Worm (Caenorhabditis elegans) whole organism, late embryonic: ENCODE measurements around the gene grl-23.

Source experiments
- C08G9.2 ChIP-seq: sonication (generic microtip); optimal IDR thresholded peaks from 2 replicates; lab custom pipeline; 2016; ENCODE audit warnings: mild to moderate bottlenecking, missing genetic modification characterization, moderate library complexity, missing compliant biosample characterization
- K02D7.2 ChIP-seq: sonication (generic microtip); optimal IDR thresholded peaks from 2 replicates; lab custom pipeline; 2017; ENCODE audit warnings: mild to moderate bottlenecking, missing genetic modification characterization, missing compliant biosample characterization
- K09A11.1 ChIP-seq: sonication (generic microtip); optimal IDR thresholded peaks from 2 replicates; lab custom pipeline; 2017; ENCODE audit warnings: antibody characterized with exemption, mild to moderate bottlenecking, missing genetic modification characterization, missing compliant biosample characterization; ENCODE audit not compliant: insufficient read depth
- Y22D7AL.16 ChIP-seq: sonication (generic microtip); optimal IDR thresholded peaks from 2 replicates; lab custom pipeline; 2016; ENCODE audit warnings: missing genetic modification characterization, missing compliant biosample characterization
- ama-1 ChIP-seq: fragments of 150-350 bp; optimal IDR thresholded peaks from 2 replicates; lab custom pipeline; 2014
- ceh-2 ChIP-seq: sonication (generic microtip); optimal IDR thresholded peaks from 2 replicates; lab custom pipeline; 2016; ENCODE audit warnings: missing genotype, missing genetic modification characterization, missing compliant biosample characterization
- ceh-22 ChIP-seq: sonication (generic microtip); optimal IDR thresholded peaks from 2 replicates; lab custom pipeline; 2017; ENCODE audit warnings: missing biosample characterization, missing genetic modification characterization
- ceh-24 ChIP-seq: sonication (generic microtip); optimal IDR thresholded peaks from 2 replicates; lab custom pipeline; 2016; ENCODE audit warnings: mild to moderate bottlenecking, missing genetic modification characterization, missing compliant biosample characterization
- ceh-34 ChIP-seq: sonication (generic microtip); optimal IDR thresholded peaks from 2 replicates; lab custom pipeline; 2016; ENCODE audit warnings: mild to moderate bottlenecking, missing genetic modification characterization, missing compliant biosample characterization
- ceh-45 ChIP-seq: fragments of 200-800 bp; sonication (Bioruptor generic); IDR thresholded peaks from 2 replicates; pipeline ENCODE4 v1.3.6; 2022; ENCODE audit warnings: missing genetic modification reagents, missing genetic modification characterization, missing compliant biosample characterization
- ceh-48 ChIP-seq: sonication (generic microtip); optimal IDR thresholded peaks from 2 replicates; lab custom pipeline; 2016; ENCODE audit warnings: missing genetic modification characterization, inconsistent platforms, missing compliant biosample characterization
- ceh-6 ChIP-seq: fragments of 200-800 bp; sonication (Bioruptor generic); optimal IDR thresholded peaks from 2 replicates; lab custom pipeline; 2018; ENCODE audit warnings: mild to moderate bottlenecking, missing genetic modification characterization, missing compliant biosample characterization
- che-1 ChIP-seq: sonication (generic microtip); optimal IDR thresholded peaks from 2 replicates; lab custom pipeline; 2016; ENCODE audit warnings: mild to moderate bottlenecking, missing genetic modification characterization, missing compliant biosample characterization
- dve-1 ChIP-seq: sonication (generic microtip); optimal IDR thresholded peaks from 2 replicates; lab custom pipeline; 2017; ENCODE audit warnings: antibody characterized with exemption, mild to moderate bottlenecking, missing genetic modification characterization, missing compliant biosample characterization
- elt-4 ChIP-seq: sonication (generic microtip); optimal IDR thresholded peaks from 2 replicates; lab custom pipeline; 2016; ENCODE audit warnings: missing genetic modification characterization, missing compliant biosample characterization
- eyg-1 ChIP-seq: sonication (generic microtip); optimal IDR thresholded peaks from 2 replicates; lab custom pipeline; 2016; ENCODE audit warnings: missing genotype, missing genetic modification characterization, missing compliant biosample characterization
- fkh-10 ChIP-seq: fragments of 150-350 bp; optimal IDR thresholded peaks from 2 replicates; lab custom pipeline; 2014; ENCODE audit warnings: missing biosample characterization, missing genetic modification reagents, missing genetic modification characterization
- gmeb-2 ChIP-seq: sonication (generic microtip); optimal IDR thresholded peaks from 2 replicates; lab custom pipeline; 2016; ENCODE audit warnings: missing genetic modification characterization, inconsistent platforms, missing compliant biosample characterization
- hlh-13 ChIP-seq: fragments of 200-800 bp; sonication (Bioruptor generic); optimal IDR thresholded peaks from 2 replicates; lab custom pipeline; 2018; ENCODE audit warnings: mild to moderate bottlenecking, missing genetic modification characterization, missing compliant biosample characterization
- hlh-30 ChIP-seq: sonication (generic microtip); optimal IDR thresholded peaks from 2 replicates; lab custom pipeline; 2017; ENCODE audit warnings: antibody characterized with exemption, missing genetic modification characterization, missing compliant biosample characterization; ENCODE audit not compliant: insufficient read depth
- hlh-6 ChIP-seq: sonication (generic microtip); optimal IDR thresholded peaks from 2 replicates; lab custom pipeline; 2016; ENCODE audit warnings: missing genotype, missing genetic modification characterization, missing compliant biosample characterization
- hlh-8 ChIP-seq: sonication (generic microtip); optimal IDR thresholded peaks from 2 replicates; lab custom pipeline; 2016; ENCODE audit warnings: missing genotype, missing genetic modification characterization, missing compliant biosample characterization
- lin-11 ChIP-seq: fragments of 200-800 bp; sonication (Bioruptor generic); optimal IDR thresholded peaks from 2 replicates; lab custom pipeline; 2018; ENCODE audit warnings: mild to moderate bottlenecking, missing genetic modification characterization, missing compliant biosample characterization
- madf-2 ChIP-seq: sonication (generic microtip); optimal IDR thresholded peaks from 2 replicates; lab custom pipeline; 2017; ENCODE audit warnings: missing genetic modification characterization, missing compliant biosample characterization
- mec-3 ChIP-seq: sonication (generic microtip); optimal IDR thresholded peaks from 2 replicates; lab custom pipeline; 2016; ENCODE audit warnings: borderline replicate concordance, missing genetic modification characterization, missing compliant biosample characterization
- nfya-1 ChIP-seq: sonication (generic microtip); optimal IDR thresholded peaks from 2 replicates; lab custom pipeline; 2017; ENCODE audit warnings: missing genetic modification characterization, mild to moderate bottlenecking, missing compliant biosample characterization, antibody characterized with exemption, moderate library complexity
- odd-2 ChIP-seq: sonication (generic microtip); optimal IDR thresholded peaks from 2 replicates; lab custom pipeline; 2017; ENCODE audit warnings: antibody characterized with exemption, mild to moderate bottlenecking, missing genetic modification characterization, missing compliant biosample characterization
- pag-3 ChIP-seq: sonication (generic microtip); optimal IDR thresholded peaks from 2 replicates; lab custom pipeline; 2016; ENCODE audit warnings: missing compliant biosample characterization, missing genetic modification characterization, borderline replicate concordance
- pros-1 ChIP-seq: fragments of 150-350 bp; optimal IDR thresholded peaks from 2 replicates; lab custom pipeline; 2014; ENCODE audit warnings: missing biosample characterization, missing genetic modification reagents, missing genetic modification characterization
- sox-2 ChIP-seq: fragments of 200-800 bp; sonication (Bioruptor generic); IDR thresholded peaks from 2 replicates; pipeline ENCODE4 v1.3.6; 2022; ENCODE audit warnings: missing genetic modification reagents, missing genetic modification characterization, missing compliant biosample characterization
- syd-9 ChIP-seq: sonication (generic microtip); optimal IDR thresholded peaks from 2 replicates; lab custom pipeline; 2016; ENCODE audit warnings: mild to moderate bottlenecking, missing genetic modification characterization, moderate library complexity, missing compliant biosample characterization
- tbx-7 ChIP-seq: sonication (generic microtip); optimal IDR thresholded peaks from 2 replicates; lab custom pipeline; 2016; ENCODE audit warnings: missing genotype, missing genetic modification characterization, missing compliant biosample characterization
- unc-3 ChIP-seq, 2 experiments: fragments of 200-800 bp in 1 of 2; sonication (Bioruptor generic) in 1 of 2; sonication (generic microtip) in 1 of 2; conservative IDR thresholded peaks in 1 of 2; optimal IDR thresholded peaks in 1 of 2; 2 replicates each; pipeline versions ENCODE4 v1.3.6 to Lab custom; 2016 to 2022; ENCODE audit warnings: missing compliant biosample characterization in 2 of 2, missing genetic modification characterization in 2 of 2, missing genetic modification reagents in 1 of 2
- unc-86 ChIP-seq: sonication (generic microtip); optimal IDR thresholded peaks from 2 replicates; lab custom pipeline; 2016; ENCODE audit warnings: missing genetic modification characterization, missing compliant biosample characterization

The grl-23 gene

DNA sequence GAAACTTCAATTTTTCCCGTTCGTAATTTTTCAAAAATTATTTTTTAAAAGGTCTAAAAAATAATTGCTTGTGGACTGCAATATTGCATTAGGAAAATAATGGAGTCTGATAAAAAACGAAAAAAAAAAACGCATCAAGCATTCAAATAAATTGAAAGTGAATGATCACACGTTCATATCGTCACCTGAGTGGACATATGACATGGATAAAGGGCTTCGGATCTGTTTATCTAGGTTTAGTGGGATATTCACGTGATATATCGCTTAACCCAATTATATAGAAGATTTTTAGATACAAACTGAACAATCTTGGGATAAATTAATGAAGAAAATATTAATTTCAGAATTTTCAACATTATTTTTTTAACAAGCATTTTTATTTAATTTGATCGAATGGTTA lies 25.9 kb downstream of the grl-23 start:
- TF ChIP-seq dve-1 (tag; lab: Kevin White, UChicago) = peak; percentile 10
- no peak for TF ChIP-seq syd-9

DNA sequence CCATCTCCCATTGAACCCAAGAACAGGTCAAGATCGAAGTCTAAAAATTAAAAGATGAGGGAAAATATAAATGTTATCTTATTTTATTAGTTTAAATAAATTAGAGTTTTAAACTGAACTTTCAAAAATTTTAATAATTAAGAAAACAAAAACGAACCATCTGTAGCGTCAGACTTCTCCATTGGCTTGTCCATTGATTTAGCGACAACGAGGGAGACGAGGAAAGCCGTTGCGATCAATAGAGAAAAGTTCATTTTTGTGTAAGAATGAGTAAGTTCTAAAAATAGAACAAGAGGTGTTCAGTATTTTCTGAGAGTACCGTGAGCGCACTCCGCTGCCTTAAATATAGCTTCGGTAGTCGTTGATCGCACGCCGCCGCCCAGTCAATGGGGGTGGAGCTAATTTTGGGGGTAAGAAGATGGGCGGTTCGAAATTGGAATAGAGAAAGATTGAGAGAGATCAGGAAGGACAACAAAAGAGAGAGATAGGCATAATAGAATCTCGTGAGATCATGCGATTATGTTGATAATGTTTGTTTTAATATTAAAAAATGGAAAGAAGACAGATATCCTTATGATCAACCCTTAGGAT lies 26.6 kb downstream of the grl-23 start, which contains the start of gene F45D3.3:
TSS of gene F45D3.3 (minus strand) at position 350 of the 591 bp plus-strand sequence.
- no peak for TF ChIP-seq gmeb-2
- TF ChIP-seq fkh-10 (GFP tag; lab: Kevin White, UChicago) = no peak
- TF ChIP-seq madf-2 (tag; lab: Kevin White, UChicago) = no peak
- no peak for TF ChIP-seq Y22D7AL.16 (tag; lab: Kevin White, UChicago)
- no peak for TF ChIP-seq hlh-8 (tag; lab: Kevin White, UChicago)
- no peak for TF ChIP-seq ceh-6 (GFP tag; lab: Kevin White, UChicago)
- TF ChIP-seq hlh-13 (GFP tag; lab: Kevin White, UChicago) = no peak
- TF ChIP-seq K09A11.1 (tag; lab: Kevin White, UChicago) = no peak
- TF ChIP-seq lin-11 = no peak
- no peak for TF ChIP-seq K02D7.2 (tag; lab: Kevin White, UChicago)
- no peak for TF ChIP-seq ama-1 (lab: Kevin White, UChicago)
- no peak for TF ChIP-seq hlh-6 (tag; lab: Kevin White, UChicago)
- TF ChIP-seq nfya-1 (tag; lab: Kevin White, UChicago) = no peak
- no peak for TF ChIP-seq C08G9.2
- no peak for TF ChIP-seq eyg-1
- TF ChIP-seq sox-2 (GFP tag; lab: Robert Waterston, UW) = no peak
- no peak for TF ChIP-seq ceh-34 (tag; lab: Kevin White, UChicago)
- no peak for TF ChIP-seq ceh-2 (tag; lab: Kevin White, UChicago)
- TF ChIP-seq ceh-22 (tag; lab: Kevin White, UChicago) = no peak

DNA sequence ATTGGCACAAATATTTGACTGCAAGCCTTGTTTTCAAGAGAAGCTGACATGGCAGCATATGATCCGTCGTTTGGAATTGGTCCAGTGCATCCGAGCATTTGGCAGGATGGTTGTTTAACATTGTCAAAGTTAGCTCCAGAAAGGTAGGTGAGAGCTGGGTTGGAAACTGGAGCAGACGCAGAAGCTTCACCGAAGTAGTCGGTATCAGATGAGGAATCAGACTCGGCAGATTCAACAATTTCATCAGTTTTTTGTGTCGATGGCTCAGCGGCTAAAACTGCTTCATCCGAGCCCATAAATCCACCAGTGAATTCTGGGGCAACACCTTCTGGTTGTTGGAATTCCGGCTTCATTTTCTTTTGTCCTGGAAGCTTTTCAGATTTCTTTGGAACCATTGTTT lies 27.1 kb downstream of the grl-23 start:
- no peak for TF ChIP-seq che-1 (tag; lab: Kevin White, UChicago)
- TF ChIP-seq elt-4 (tag; lab: Kevin White, UChicago) = no peak
- TF ChIP-seq unc-3 (GFP tag; conservative IDR thresholded peaks at IDR 0.05; lab: Robert Waterston, UW) = no peak
- no peak for TF ChIP-seq unc-3 (tag; optimal IDR thresholded peaks at IDR 0.05; lab: Kevin White, UChicago)

DNA sequence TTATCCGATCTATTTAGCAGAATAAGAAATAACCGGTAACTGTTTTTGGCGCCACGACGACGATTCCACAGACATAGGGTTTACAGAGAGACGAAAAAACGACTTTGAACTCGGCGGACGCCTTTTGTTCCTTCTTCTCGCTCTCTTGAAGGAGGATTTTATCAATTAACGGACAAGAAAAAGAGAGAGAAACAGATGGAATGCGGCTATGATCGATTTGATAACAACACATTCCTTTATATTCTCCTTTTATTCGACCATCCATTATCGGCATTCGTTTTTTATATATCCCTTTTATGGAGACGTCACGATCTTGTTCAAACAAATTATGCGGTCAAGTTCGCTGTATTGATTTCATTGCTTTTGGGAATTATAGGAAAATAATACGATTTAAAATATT lies 27.9 kb downstream of the grl-23 start:
- TF ChIP-seq ama-1 (lab: Kevin White, UChicago) (no peak), mec-3 (tag; lab: Kevin White, UChicago) (no peak), pag-3 (tag; lab: Kevin White, UChicago) (no peak), syd-9 (no peak)

DNA sequence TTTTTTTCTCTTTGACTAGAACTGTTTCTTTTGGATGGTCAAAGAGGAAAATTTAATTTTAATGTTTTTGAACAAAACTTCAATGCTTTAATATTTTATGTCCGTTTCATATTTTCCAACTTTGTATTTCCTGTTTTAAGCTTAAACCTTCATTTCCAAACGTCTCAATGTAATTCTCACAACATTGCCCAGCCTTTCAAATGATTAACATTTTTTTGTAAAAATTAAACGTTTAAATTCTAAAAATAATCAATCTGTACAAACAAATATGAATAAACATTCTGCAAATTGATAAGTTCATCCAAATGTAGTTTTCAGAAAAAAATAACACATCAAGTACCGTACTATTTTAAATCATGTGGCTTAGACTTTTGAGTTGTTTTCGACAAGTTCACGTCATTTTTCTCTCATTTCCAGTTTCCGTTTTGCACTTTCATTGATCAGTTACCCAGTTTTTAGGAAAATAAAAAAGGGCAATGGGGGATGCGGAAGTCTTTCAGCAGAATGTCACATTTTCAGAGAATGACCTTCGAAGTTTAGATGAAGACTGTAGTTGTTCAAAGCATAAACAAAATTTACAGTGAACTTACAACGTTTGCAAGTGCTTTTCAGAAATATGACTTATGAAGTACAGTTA lies 33.9 kb downstream of the grl-23 start:
- TF ChIP-seq fkh-10 (GFP tag; lab: Kevin White, UChicago) = no peak
- no peak for TF ChIP-seq ama-1 (lab: Kevin White, UChicago)
- no peak for TF ChIP-seq hlh-6 (tag; lab: Kevin White, UChicago)
- no peak for TF ChIP-seq ceh-48 (tag; lab: Kevin White, UChicago)
- no peak for TF ChIP-seq hlh-30 (tag; lab: Kevin White, UChicago)
- no peak for TF ChIP-seq ceh-45
- no peak for TF ChIP-seq ceh-24
- no peak for TF ChIP-seq odd-2
- TF ChIP-seq pros-1 (tag; lab: Kevin White, UChicago) = no peak
- no peak for TF ChIP-seq hlh-8 (tag; lab: Kevin White, UChicago)
- TF ChIP-seq unc-86 = no peak
- no peak for TF ChIP-seq nfya-1 (tag; lab: Kevin White, UChicago)
- no peak for TF ChIP-seq tbx-7 (tag; lab: Kevin White, UChicago)
- TF ChIP-seq ceh-6 (GFP tag; lab: Kevin White, UChicago) = no peak
- TF ChIP-seq, all 69 proteins: peak for 0
